Worm (Caenorhabditis elegans) whole organism, dauer: Measurements from ENCODE around the gene srz-101.

ENCODE experiments used
- unc-62 ChIP-seq: sonication (generic microtip); optimal IDR thresholded peaks from 2 replicates; lab custom pipeline; 2017; ENCODE audit warnings: missing biosample characterization, missing genetic modification reagents, missing genetic modification characterization

Gene srz-101

DNA sequence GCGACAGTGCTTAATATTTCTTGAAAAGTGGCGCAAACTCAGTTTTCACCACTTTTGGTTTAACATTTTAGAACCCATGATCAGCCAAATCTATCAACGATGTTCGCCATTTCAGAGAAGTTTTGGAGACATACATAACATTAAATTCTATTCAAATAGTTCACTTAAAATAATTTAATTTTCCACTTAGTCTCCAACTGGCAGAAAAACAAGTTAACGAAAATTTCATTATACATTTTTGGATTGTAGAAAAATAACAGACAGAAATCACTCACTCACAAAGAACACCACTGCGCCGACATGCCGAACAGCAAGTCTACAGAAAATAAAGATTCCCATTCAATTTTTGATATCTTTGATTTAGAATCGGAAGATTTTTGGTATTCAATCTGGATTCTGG is 14.7 kb upstream of the srz-101 start, which contains the start of gene srw-44:
TSS of gene srw-44 (plus strand) at position 301 of the 400 bp plus-strand sequence.
- no peak for TF ChIP-seq unc-62 (GFP tag; lab: Kevin White, UChicago)

DNA sequence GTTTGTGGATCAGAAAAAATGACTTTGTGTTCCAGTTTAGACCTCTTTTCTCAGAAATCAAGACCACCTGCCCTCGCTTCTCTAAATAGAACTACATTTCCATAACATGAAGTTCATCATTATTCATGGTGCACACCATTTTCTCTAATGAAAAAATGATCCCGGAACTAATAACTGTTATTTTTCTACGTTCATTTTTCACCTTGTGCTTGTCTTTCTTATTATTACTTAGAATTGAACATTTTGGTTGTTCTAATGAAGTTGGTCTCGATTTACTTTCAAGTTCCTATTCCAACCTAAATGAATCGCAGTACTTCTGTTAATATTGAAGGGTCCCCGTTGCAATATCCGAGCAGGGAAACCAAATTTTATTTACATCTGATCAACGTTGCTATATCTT is 11.8 kb upstream of the srz-101 start, which contains the start of gene srw-36:
TSS of gene srw-36 (plus strand) at position 301 of the 400 bp plus-strand sequence.
- TF ChIP-seq unc-62 (GFP tag; lab: Kevin White, UChicago) = no peak

DNA sequence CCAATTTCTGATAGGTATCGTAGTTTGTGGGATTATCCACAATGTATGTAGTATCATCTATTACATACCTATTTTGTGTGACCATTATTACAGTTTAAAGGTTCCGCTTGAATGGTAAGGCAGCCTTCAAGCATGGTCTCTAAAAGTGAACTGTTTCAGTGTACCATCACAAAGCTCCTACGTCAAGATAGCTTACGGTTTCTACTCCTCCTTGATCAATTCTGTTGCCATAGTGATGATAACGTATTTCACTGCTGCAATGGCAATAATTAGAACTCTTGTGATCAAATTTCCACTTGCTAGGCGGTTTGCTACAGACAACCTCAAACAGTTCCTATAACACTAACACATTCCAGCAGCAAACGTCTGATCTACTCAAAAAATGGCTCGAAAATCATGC is 11.3 kb upstream of the srz-101 start:
- no peak for TF ChIP-seq unc-62 (GFP tag; lab: Kevin White, UChicago)

DNA sequence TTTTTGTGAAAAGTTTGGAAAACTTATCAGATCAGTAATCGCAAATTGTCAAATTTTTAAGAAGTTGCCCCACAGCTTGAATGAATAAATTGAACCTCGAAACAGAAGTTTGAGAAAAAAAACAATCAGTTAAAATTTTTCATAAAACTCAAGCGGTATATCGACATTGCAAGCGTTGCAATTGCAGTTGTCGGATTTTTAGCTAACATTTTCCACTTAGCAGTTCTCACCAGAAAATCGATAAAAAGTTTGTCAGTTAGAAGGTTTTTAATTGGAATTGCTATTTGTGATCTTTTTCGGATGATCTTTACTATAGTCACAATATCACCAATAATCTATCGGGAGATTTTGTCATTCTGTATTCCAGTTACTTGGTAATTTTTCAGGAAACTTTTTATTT is 8.9 kb upstream of the srz-101 start, which contains the start of gene srw-43:
TSS of gene srw-43 (plus strand) at position 301 of the 400 bp plus-strand sequence.
- no peak for TF ChIP-seq unc-62 (GFP tag; lab: Kevin White, UChicago)

DNA sequence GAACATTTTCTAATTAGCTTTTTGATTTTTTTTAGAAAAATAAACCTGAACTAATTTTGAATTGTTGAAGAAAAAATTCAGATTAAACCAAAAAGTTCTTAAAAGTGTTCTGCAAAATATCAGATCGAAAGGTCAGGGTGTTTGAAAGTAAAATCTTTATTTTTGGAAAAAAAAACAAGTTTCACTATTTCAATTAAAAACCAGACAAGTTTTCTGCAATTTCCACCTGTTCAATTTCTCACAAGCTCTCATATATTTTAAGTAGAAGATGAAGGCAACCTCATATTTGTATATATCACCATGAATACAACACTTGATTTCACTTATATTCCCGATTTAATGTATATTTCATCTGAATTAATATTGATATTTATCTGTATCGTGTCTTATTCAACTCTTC is 7.4 kb upstream of the srz-101 start, which contains the start of gene srz-102:
TSS of gene srz-102 (plus strand) at position 301 of the 400 bp plus-strand sequence.
- no peak for TF ChIP-seq unc-62 (GFP tag; lab: Kevin White, UChicago)

DNA sequence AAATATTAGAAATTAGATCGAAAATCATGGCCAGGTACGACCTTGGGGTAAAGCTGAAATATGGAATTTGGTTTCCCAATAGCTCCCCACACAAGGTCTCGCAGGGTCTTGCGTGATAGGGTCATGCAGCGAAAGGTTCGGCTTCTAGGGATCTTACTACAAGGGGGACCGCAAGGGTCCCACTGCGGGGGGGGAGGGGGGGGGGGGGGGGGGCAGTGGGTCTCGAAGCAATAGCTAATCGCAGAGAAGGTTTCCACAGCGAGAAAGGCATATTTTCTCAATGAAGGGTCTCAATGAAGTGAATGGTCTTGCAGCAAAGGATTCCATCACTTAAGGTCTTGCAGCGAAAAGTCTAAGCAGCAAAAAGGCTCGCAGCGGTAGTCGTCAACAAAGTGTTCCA is 1.6 kb upstream of the srz-101 start:
- TF ChIP-seq unc-62 (GFP tag; lab: Kevin White, UChicago) = no peak

DNA sequence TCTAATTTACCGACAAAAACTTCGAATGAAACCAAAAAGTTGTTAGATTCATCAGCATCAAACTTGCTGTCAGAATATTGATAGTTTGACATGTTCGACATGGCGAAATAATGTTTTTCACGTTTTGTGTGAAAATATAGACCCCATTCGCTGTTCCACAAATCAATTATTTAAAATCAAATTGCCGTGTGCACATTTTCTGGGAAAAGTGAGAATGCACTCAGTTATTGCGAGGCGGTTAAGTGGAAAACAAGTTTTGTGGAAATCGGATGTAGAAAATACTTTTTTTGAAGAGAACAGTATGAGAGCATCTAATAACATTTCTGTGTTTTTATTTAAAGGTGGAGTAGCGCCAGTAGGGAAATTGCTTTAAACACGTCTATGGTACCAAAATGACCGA is 906 bp upstream of the srz-101 start, which contains the start of gene srw-42:
TSS of gene srw-42 (minus strand) at position 101 of the 400 bp plus-strand sequence.
- TF ChIP-seq unc-62 (GFP tag; lab: Kevin White, UChicago) = no peak

DNA sequence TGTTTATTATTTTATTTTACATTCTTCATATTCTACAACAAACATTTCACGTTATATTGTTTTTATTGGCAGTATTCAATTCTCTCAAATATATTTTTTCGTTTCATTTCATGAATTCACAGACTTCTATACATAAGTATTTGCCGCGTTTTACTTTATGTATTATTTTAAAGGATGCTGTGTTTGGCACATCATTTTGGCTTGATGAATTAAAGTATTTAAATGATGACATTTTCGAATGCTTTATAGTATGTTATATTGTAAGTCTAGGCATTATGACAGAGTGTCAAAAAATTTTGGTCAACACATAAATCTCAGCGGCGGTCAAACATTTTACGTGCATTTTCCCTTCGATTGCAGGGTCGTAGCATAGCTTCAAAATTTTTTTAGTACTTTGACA is 861 bp downstream of the srz-101 start:
- TF ChIP-seq unc-62 (GFP tag; lab: Kevin White, UChicago) = no peak

DNA sequence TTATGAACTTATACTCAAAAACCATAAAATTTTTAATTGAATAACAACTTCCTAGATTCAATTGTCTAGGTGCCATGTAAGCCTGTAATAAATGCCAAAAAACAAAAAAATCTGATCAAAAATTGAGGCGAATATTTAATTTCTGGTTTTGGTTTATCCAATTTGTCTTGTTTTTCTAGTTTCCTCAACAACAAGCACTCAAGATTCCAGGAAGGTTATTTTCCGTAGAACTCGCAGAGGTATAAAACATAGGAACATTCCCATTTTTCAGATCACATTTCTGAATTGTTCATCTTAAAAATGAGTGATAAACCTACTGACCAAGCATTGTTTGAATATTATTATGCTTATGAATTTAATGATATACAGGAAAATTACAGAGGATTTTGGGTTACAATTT is 2.5 kb downstream of the srz-101 start, which contains the start of gene srw-41:
TSS of gene srw-41 (plus strand) at position 301 of the 400 bp plus-strand sequence.
- TF ChIP-seq unc-62 (GFP tag; lab: Kevin White, UChicago) = no peak

DNA sequence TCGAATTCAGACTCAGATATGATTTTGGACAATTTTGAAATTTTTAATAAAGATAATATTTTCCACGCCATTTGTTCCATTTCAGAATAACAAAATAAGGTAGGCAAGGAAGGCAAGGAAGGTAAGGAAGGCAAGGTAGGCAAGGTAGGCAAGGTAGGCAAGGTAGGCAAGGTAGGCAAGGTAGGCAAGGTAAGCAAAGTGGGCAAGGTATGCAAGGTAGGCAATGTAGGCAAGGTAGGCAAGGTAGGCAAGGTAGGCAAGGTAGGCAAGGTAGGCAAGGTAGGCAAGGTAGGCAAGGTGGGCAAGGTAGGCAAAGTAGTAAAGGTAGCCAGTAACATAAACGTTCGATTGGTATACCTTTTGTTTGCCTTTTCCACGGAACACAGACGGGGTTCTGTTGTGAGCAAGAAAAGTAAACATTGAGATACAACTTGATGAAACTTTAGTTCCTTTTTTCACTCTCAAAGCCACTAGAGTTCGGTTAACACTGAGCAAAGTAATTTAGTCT is 5.2 kb downstream of the srz-101 start, which contains the start of gene Y70C5C.1:
TSS of gene Y70C5C.1 (plus strand) at position 458 of the 508 bp plus-strand sequence.
- TF ChIP-seq unc-62 (GFP tag; lab: Kevin White, UChicago) = no peak

DNA sequence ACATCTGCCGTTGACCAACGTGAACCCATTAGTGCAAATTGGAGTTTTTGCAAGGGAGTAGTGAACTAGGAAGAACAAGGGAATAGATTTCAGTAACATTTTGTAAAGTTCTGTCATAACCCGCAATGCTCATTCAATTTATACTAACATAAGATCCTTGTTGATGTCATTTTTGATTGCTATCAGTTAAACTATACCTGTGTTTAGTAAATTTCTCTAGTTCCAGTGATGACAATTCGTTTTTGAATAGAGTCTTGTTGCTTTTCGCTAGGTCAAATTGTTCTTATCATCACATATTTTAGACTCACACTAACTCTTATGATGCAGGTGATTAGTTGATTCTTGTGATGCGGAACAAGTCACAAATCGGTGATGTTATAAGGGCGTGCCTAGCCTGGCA is 11.9 kb downstream of the srz-101 start, which contains the start of gene clec-9:
TSS of gene clec-9 (minus strand) at position 101 of the 400 bp plus-strand sequence.
- no peak for TF ChIP-seq unc-62 (GFP tag; lab: Kevin White, UChicago)

DNA sequence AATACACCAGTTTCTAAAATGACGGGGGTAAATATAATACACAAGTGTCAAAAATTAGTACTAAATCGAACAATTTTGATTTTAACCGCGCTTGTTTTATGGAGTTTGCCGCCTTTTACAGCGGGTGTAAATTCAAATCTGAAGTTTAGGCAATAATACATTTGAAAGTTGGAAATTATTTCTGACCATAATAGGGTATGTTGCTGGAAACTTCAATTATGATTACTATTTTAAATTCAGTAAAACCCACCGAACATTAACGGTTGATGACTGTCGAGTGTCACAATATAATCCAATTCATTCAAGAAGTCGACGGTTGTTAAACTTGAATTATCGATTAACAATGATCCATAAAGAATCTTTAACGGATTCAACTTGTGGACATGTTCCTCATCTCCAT is 19.2 kb downstream of the srz-101 start:
- no peak for TF ChIP-seq unc-62 (GFP tag; lab: Kevin White, UChicago)

DNA sequence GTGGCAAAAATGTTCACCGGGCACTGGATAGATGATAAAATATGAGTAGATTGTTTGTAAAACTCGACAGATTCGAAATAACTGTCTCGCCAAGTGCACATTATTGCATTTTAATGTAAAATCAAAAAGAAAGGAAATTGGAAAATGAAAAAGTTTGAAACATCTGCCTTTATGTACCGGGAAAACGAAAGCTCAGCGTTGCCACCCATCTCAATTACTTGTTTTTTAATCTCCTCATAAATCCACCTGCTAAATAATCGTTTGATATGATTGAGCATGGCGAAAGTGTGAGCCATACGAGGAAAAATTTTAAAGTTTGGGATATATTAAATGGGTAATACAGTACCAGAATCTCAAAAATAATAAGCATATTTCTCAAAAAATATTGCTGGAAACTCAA is 21.9 kb downstream of the srz-101 start, which contains the start of gene srh-137:
TSS of gene srh-137 (minus strand) at position 101 of the 400 bp plus-strand sequence.
- TF ChIP-seq unc-62 (GFP tag; lab: Kevin White, UChicago) = no peak

DNA sequence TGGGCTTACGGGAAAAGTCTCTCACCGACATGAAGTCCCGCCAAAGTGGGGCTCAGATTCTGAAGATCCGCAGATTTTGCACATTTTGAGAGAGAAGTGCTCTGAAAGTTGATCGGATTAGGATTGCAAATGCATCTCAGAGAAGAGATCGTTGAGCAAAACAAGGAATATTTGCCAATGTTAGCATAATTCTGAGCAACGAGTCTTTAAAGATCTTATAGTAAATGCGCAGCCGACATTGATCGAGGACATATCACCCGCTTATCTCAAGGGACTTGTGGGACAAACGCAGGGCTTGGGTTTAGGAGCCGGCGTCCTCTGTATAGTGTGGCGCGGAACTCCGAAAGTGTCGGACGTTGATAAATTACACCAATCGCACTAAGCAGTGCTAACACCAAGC is 29.1 kb downstream of the srz-101 start, which contains the start of gene nhr-112:
TSS of gene nhr-112 (minus strand) at position 101 of the 400 bp plus-strand sequence.
- TF ChIP-seq unc-62 (GFP tag; lab: Kevin White, UChicago) = no peak

DNA sequence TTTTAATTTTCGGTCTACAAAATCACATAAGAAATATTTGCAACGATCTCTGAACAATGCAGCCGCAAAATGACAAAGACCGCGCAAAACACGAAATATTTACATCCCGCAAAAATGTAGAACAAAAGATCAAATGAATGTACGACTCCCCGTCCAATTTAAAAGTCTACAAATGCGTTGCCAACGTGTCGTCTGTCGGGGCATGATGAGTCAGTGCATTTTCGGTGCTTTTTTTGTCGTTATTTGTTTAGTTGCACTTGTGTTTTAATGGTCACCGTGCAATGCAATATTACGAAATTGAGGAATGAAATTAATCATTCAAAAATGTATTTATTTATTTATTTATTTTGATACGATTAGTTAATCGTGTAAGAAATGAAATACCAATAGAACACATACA is 29.9 kb downstream of the srz-101 start:
- no peak for TF ChIP-seq unc-62 (GFP tag; lab: Kevin White, UChicago)

DNA sequence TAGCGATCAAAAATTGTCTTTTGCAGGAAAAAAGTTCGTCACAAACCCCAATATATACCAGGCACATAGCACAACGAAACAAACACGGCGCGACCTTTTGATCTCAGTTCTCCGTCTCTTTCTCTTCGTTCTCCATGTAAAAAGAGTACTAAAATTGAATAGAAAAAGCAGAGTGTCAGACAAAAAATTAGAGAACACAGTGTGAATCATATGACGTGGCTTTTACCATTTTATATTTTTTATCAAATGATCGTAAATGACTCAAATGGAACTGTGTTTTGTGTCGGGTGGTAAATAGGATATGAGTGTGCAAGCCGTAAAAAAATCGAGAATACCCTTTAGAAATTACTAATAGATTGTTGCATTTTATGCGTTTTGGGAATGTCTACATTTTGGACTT is 31.3 kb downstream of the srz-101 start:
- no peak for TF ChIP-seq unc-62 (GFP tag; lab: Kevin White, UChicago)

DNA sequence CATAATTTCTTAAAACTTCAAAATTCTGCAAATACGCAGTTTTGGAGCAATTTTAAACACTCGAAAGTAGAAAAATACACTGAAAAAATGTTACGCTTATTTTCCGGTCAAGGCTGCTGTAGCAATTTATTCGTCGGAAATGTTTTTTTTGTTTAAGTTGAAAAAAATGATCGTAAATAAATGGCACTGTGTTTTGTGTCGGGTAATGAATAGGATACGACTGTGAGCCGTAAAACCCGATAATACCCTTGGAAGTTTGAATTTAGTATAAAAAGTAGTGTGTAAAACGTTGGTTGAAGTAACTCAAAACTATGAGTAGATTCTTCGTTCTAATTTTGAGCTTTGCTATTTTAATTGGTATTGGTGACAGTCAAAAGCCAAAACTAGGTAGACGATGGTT is 32.3 kb downstream of the srz-101 start, which contains the start of gene T25E12.14:
TSS of gene T25E12.14 (plus strand) at position 301 of the 400 bp plus-strand sequence.
- no peak for TF ChIP-seq unc-62 (GFP tag; lab: Kevin White, UChicago)
